In the genomic region with DNA sequence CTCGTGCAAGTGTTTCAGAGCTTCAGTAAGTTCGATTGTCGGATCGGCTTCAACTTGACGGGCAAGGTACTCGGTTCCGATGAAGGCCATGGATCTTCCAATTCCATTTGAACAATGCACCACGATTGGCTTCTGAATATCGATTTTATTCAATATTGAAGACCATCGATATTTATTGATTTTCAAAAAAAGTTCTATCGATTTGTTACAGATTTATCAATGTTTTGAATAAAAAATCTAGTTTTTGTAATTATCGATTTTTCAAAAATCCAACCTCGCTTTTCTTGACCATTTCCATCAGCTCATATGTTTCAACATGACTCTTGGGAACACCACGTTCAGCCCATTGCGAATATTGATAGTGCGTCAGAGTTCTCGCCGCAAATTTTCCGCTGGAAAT, we compare ENCODE assay signal across 3 worm cellular contexts.
A peak's percentile ranks its signal among the peaks of the same experiment; 100 is the strongest.
TF ChIP-seq lines count a peak whose summit lies in the region.

No protein-coding gene starts in this region.

TF ChIP-seq in whole organism, L3 larva, 47 proteins besides CTCF, POLR2A, EP300 and RAD21:
- TF ChIP-seq nhr-43 (tag; optimal IDR thresholded peaks at IDR 0.05; lab: Kevin White, UChicago; ENCODE audit: poor library complexity, severe bottlenecking) = no peak
- TF ChIP-seq ceh-28 (tag; optimal IDR thresholded peaks at IDR 0.05; lab: Kevin White, UChicago) = peak; percentile 55

TF ChIP-seq in whole organism, L4 larva, 104 proteins besides CTCF, POLR2A, EP300 and RAD21:
- TF ChIP-seq lsy-2 (tag; optimal IDR thresholded peaks at IDR 0.05; lab: Kevin White, UChicago) (no peak), ceh-28 (tag; optimal IDR thresholded peaks at IDR 0.05; lab: Kevin White, UChicago) (peak; percentile 59)

TF ChIP-seq in whole organism, midembryonic, 9 proteins besides CTCF, POLR2A, EP300 and RAD21:
- TF ChIP-seq tab-1 (GFP tag; IDR thresholded peaks at IDR 0.05; lab: Robert Waterston, UW) (no peak), T22C8.4 (GFP tag; IDR thresholded peaks at IDR 0.05; lab: Robert Waterston, UW) (0 out of 2 replicates have a peak, but pooled peaks have one; percentile 7)
